Worm (Caenorhabditis elegans): ENCODE data around the gene F09E5.11.

DNA sequence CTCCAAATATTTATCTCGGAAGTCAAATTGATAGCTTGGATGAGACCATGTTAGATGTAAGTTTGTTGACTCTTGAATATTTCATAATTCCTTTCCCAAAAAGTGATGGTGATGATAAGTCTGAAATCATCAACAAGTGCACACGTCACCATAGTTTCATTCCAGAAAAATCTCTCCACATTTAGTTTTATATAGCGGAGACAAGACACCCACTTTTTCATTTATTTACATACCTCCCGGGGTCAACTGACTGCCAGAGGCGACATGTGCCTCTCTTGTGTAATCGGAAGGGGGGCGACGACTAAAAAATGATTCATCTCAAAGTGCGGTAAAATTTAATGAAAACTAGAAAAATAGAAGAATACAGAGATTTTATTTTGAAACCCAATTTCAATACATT is 19.7 kb downstream of the F09E5.11 start:
- TF ChIP-seq tab-1 (GFP tag; IDR thresholded peaks at IDR 0.05) = no peak
- TF ChIP-seq flt-1 (GFP tag; IDR thresholded peaks at IDR 0.05) = no peak
- TF ChIP-seq ztf-23 (GFP tag; IDR thresholded peaks at IDR 0.05) = no peak
- no peak for TF ChIP-seq klf-2 (GFP tag; conservative IDR thresholded peaks at IDR 0.05)
